Worm (Caenorhabditis elegans) whole organism, young adult: ENCODE measurements around the gene zipt-3.

ENCODE experiments used
- F33H1.4 ChIP-seq: fragments of 200-800 bp; sonication (Bioruptor generic); IDR thresholded peaks from 2 replicates; pipeline ENCODE4 v1.3.6; 2022; ENCODE audit warnings: missing genetic modification reagents, missing genetic modification characterization, missing compliant biosample characterization
- T07F8.4 ChIP-seq: sonication (generic microtip); optimal IDR thresholded peaks from 2 replicates; lab custom pipeline; 2016; ENCODE audit warnings: mild to moderate bottlenecking, missing genetic modification characterization, moderate library complexity, missing compliant biosample characterization
- ama-1 ChIP-seq, 3 experiments: fragments of 150-350 bp in 1 of 3; sonication (generic microtip) in 2 of 3; optimal IDR thresholded peaks; 2 replicates each; lab custom pipeline; 2014 to 2018; ENCODE audit warnings: missing biosample characterization in 2 of 3, missing genetic modification characterization in 2 of 3, missing genetic modification reagents in 2 of 3
- bed-1 ChIP-seq: fragments of 200-800 bp; sonication (Bioruptor generic); IDR thresholded peaks from 2 replicates; pipeline ENCODE4 v1.3.6; 2022; ENCODE audit warnings: missing genetic modification reagents, missing genetic modification characterization, missing compliant biosample characterization
- efl-1 ChIP-seq: fragments of 150-350 bp; optimal IDR thresholded peaks from 2 replicates; lab custom pipeline; 2014; ENCODE audit warnings: missing biosample characterization, missing genetic modification reagents, missing genetic modification characterization
- egl-44 ChIP-seq: fragments of 200-800 bp; sonication (Bioruptor generic); IDR thresholded peaks from 2 replicates; pipeline ENCODE4 v1.3.6; 2022; ENCODE audit warnings: missing genetic modification reagents, missing genetic modification characterization, missing compliant biosample characterization
- hsf-1 ChIP-seq: fragments of 200-800 bp; sonication (Bioruptor generic); IDR thresholded peaks from 2 replicates; pipeline ENCODE4 v1.3.6; 2022; ENCODE audit warnings: missing genetic modification reagents, missing genetic modification characterization, missing compliant biosample characterization
- let-607 ChIP-seq, 2 experiments: fragments of 200-800 bp in 1 of 2; sonication (Bioruptor generic) in 1 of 2; sonication (generic microtip) in 1 of 2; optimal IDR thresholded peaks; 2 replicates each; lab custom pipeline; 2016 to 2018; ENCODE audit warnings: mild to moderate bottlenecking in 2 of 2, missing compliant biosample characterization in 2 of 2, missing genetic modification characterization in 2 of 2, moderate library complexity in 2 of 2, missing genotype in 1 of 2
- madf-3 ChIP-seq: fragments of 200-800 bp; sonication (Bioruptor generic); IDR thresholded peaks from 2 replicates; pipeline ENCODE4 v1.3.6; 2022; ENCODE audit warnings: missing genetic modification reagents, missing genetic modification characterization, missing compliant biosample characterization
- mes-4 ChIP-seq: sonication (generic microtip); optimal IDR thresholded peaks from 2 replicates; lab custom pipeline; 2016; ENCODE audit warnings: missing genotype, missing genetic modification characterization, missing compliant biosample characterization
- snpc-4 ChIP-seq, 5 experiments: fragments of 150-350 bp in 1 of 5; sonication (generic microtip) in 4 of 5; optimal IDR thresholded peaks; 2 replicates each; lab custom pipeline; 2014 to 2018; ENCODE audit warnings: missing genetic modification characterization in 5 of 5, missing biosample characterization in 3 of 5, antibody characterized with exemption in 2 of 5, mild to moderate bottlenecking in 2 of 5, missing compliant biosample characterization in 2 of 5, missing genotype in 2 of 5, moderate library complexity in 2 of 5, missing genetic modification reagents in 1 of 5
- sptf-2 ChIP-seq: fragments of 200-800 bp; sonication (Bioruptor generic); optimal IDR thresholded peaks from 2 replicates; lab custom pipeline; 2018; ENCODE audit warnings: mild to moderate bottlenecking, missing genetic modification characterization, missing compliant biosample characterization
- xnd-1 ChIP-seq: sonication (generic microtip); optimal IDR thresholded peaks from 2 replicates; lab custom pipeline; 2016; ENCODE audit warnings: missing genotype, missing genetic modification reagents, missing genetic modification characterization, missing compliant biosample characterization

DNA sequence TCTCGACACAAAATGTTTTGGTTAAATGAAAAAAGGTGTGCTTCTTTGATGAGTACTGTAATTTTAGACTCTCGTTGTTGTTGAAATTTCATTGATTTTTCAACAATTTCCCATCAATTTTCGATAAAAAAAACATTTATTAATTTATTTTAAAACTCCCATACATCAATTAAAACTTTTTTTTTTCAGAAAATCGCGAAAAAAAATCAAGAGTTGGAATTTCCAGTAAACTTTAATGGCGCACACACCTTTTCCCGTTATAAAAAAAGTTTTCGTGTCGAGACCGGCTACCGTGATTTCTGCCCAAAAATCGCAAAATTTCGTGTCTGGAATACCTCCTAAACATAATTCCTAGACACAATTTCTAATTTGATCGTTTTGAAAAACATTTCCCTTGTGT is 23.1 kb upstream of the zipt-3 start, which contains the start of gene C25H3.14:
- TF ChIP-seq madf-3 (no peak), sptf-2 (no peak), let-607 (tag; optimal IDR thresholded peaks at IDR 0.05; lab: Kevin White, UChicago) (no peak), hsf-1 (GFP tag; lab: Robert Waterston, UW) (no peak), mes-4 (tag; lab: Kevin White, UChicago) (no peak), T07F8.4 (tag; lab: Kevin White, UChicago) (no peak), xnd-1 (no peak), F33H1.4 (GFP tag; lab: Robert Waterston, UW) (no peak), egl-44 (GFP tag; lab: Robert Waterston, UW) (no peak), ama-1 (optimal IDR thresholded peaks at IDR 0.05; lab: Kevin White, UChicago) (no peak), ama-1 (GFP tag; optimal IDR thresholded peaks at IDR 0.05; lab: Kevin White, UChicago) (no peak), efl-1 (GFP tag; lab: Kevin White, UChicago) (no peak), snpc-4 (GFP tag; optimal IDR thresholded peaks at IDR 0.05; lab: Kevin White, UChicago) (no peak), snpc-4 (tag; optimal IDR thresholded peaks at IDR 0.05; lab: Kevin White, UChicago) (no peak), bed-1 (GFP tag; lab: Robert Waterston, UW) (no peak)
